Worm (Caenorhabditis elegans): ENCODE data around the gene C29A12.6.

- TF ChIP-seq nhr-77 (tag; optimal IDR thresholded peaks at IDR 0.05) (no peak), ceh-82 (tag; optimal IDR thresholded peaks at IDR 0.05) (no peak), nhr-6 (tag; optimal IDR thresholded peaks at IDR 0.05) (no peak)
Observed at ce11 chrV:10880138-10880882, 33.3 kb downstream of the C29A12.6 start, which contains the start of gene F32D8.1.
